Worm (Caenorhabditis elegans): Measurements from ENCODE around the gene srh-18.

srh-18 gene

ce11 chrV:13288881-13289280 is 29.4 kb upstream of the srh-18 start (continued):
- no peak for TF ChIP-seq blmp-1 (tag; optimal IDR thresholded peaks at IDR 0.05)
- peak in 1 of 2 experiments; percentile 7 for TF ChIP-seq lsy-2 (tag; optimal IDR thresholded peaks at IDR 0.05)
- TF ChIP-seq pax-3 (tag; optimal IDR thresholded peaks at IDR 0.05), result no peak
- TF ChIP-seq C04F5.9 (tag; optimal IDR thresholded peaks at IDR 0.05), result no peak
- TF ChIP-seq sox-4 (tag; optimal IDR thresholded peaks at IDR 0.05), result no peak
- TF ChIP-seq elt-3 (tag; optimal IDR thresholded peaks at IDR 0.05), result no peak
- no peak for TF ChIP-seq hlh-17 (GFP tag; optimal IDR thresholded peaks at IDR 0.05; ENCODE audit: borderline replicate concordance)
- TF ChIP-seq ceh-63 (GFP tag; optimal IDR thresholded peaks at IDR 0.05), result no peak
- no peak for TF ChIP-seq nhr-20 (tag; optimal IDR thresholded peaks at IDR 0.05)
- TF ChIP-seq ama-1 (optimal IDR thresholded peaks at IDR 0.05), result no peak
- TF ChIP-seq sptf-1 (tag; optimal IDR thresholded peaks at IDR 0.05), result no peak
- peak; percentile 25 for TF ChIP-seq snu-23 (GFP tag; optimal IDR thresholded peaks at IDR 0.05)
- TF ChIP-seq mep-1 (tag; optimal IDR thresholded peaks at IDR 0.05), result no peak
- TF ChIP-seq Y116A8C.19 (tag; optimal IDR thresholded peaks at IDR 0.05; ENCODE audit: borderline replicate concordance), result no peak
- TF ChIP-seq unc-98 (GFP tag; IDR thresholded peaks at IDR 0.05), result no peak
- no peak for TF ChIP-seq nhr-85 (tag)
- no peak for TF ChIP-seq ztf-11 (tag; optimal IDR thresholded peaks at IDR 0.05)
- 0 out of 2 replicates have a peak, but pooled peaks have one; percentile 10 for TF ChIP-seq nhr-19 (GFP tag; conservative IDR thresholded peaks at IDR 0.05)
- no peak for TF ChIP-seq grh-1 (GFP tag; IDR thresholded peaks at IDR 0.05)
- TF ChIP-seq nhr-84 (tag; optimal IDR thresholded peaks at IDR 0.05), result no peak
- TF ChIP-seq alr-1 (tag; optimal IDR thresholded peaks at IDR 0.05; ENCODE audit: borderline replicate concordance), result no peak
- TF ChIP-seq fkh-8 (tag; optimal IDR thresholded peaks at IDR 0.05), result no peak
- no peak for TF ChIP-seq ets-5 (GFP tag; IDR thresholded peaks at IDR 0.05)
- no peak for TF ChIP-seq efl-1 (optimal IDR thresholded peaks at IDR 0.05)
- no peak for TF ChIP-seq efl-1 (GFP tag; optimal IDR thresholded peaks at IDR 0.05 in 1 of 2)
- no peak for TF ChIP-seq tlp-1 (tag; optimal IDR thresholded peaks at IDR 0.05)
- TF ChIP-seq elt-2 (tag; optimal IDR thresholded peaks at IDR 0.05), result no peak
- TF ChIP-seq snpc-4 (tag; optimal IDR thresholded peaks at IDR 0.05), result no peak

- TF ChIP-seq dpl-1 (GFP tag; optimal IDR thresholded peaks at IDR 0.05), result no peak
- no peak for TF ChIP-seq fkh-4 (tag; optimal IDR thresholded peaks at IDR 0.05; ENCODE audit: borderline replicate concordance)
- no peak for TF ChIP-seq jun-1 (tag; optimal IDR thresholded peaks at IDR 0.05)
- TF ChIP-seq nhr-84 (tag; optimal IDR thresholded peaks at IDR 0.05), result no peak
- TF ChIP-seq swsn-7 (tag; optimal IDR thresholded peaks at IDR 0.05), result no peak
- no peak for TF ChIP-seq lin-15B (tag; optimal IDR thresholded peaks at IDR 0.05)
- TF ChIP-seq fos-1 (tag; optimal IDR thresholded peaks at IDR 0.05), result no peak
- no peak for TF ChIP-seq ceh-63 (GFP tag; optimal IDR thresholded peaks at IDR 0.05)
- TF ChIP-seq ets-5 (GFP tag; IDR thresholded peaks at IDR 0.05), result no peak
- no peak for TF ChIP-seq nhr-71 (tag; optimal IDR thresholded peaks at IDR 0.05)
- TF ChIP-seq nhr-85 (tag), result no peak
- no peak for TF ChIP-seq nhr-90 (tag; optimal IDR thresholded peaks at IDR 0.05; ENCODE audit: poor library complexity)
- no peak for TF ChIP-seq ceh-88 (GFP tag; IDR thresholded peaks at IDR 0.05)
- TF ChIP-seq unc-86 (tag; optimal IDR thresholded peaks at IDR 0.05), result no peak
- TF ChIP-seq isw-1 (GFP tag; IDR thresholded peaks at IDR 0.05), result no peak
- no peak for TF ChIP-seq Y116A8C.19 (tag; optimal IDR thresholded peaks at IDR 0.05; ENCODE audit: borderline replicate concordance)
- no peak for TF ChIP-seq ceh-82 (tag; optimal IDR thresholded peaks at IDR 0.05)
- no peak for TF ChIP-seq lir-3 (tag; optimal IDR thresholded peaks at IDR 0.05; ENCODE audit: poor library complexity)
- no peak for TF ChIP-seq tlp-1 (tag; optimal IDR thresholded peaks at IDR 0.05)
Measured at ce11 chrV:13294507-13294906, 23.7 kb upstream of the srh-18 start.

ce11 chrV:13295859-13296258 is 22.4 kb upstream of the srh-18 start, which contains the start of gene uig-1:
Gene uig-1 (minus strand): TSS chrV:13295978.
- peak; percentile 75 for TF ChIP-seq lin-14 (GFP tag; optimal IDR thresholded peaks at IDR 0.05)
- no peak for TF ChIP-seq dsc-1 (tag; optimal IDR thresholded peaks at IDR 0.05)
